Worm (Caenorhabditis elegans): ENCODE measurements around the gene F07A11.5.

The F07A11.5 gene

ce11 chrII:11633509-11633908 lies 21.4 kb downstream of the F07A11.5 start, which contains the start of gene din-1:
Gene din-1, minus strand, starts transcription at chrII:11633609.
- TF ChIP-seq tbx-2 (tag; optimal IDR thresholded peaks at IDR 0.05) (no peak), zip-5 (tag; optimal IDR thresholded peaks at IDR 0.05) (no peak), hlh-13 (GFP tag; optimal IDR thresholded peaks at IDR 0.05) (no peak), lin-11 (tag; optimal IDR thresholded peaks at IDR 0.05) (no peak), ceh-48 (tag; optimal IDR thresholded peaks at IDR 0.05) (no peak), nhr-232 (tag; optimal IDR thresholded peaks at IDR 0.05) (no peak), elt-2 (tag; optimal IDR thresholded peaks at IDR 0.05) (no peak), fkh-10 (GFP tag; optimal IDR thresholded peaks at IDR 0.05) (no peak), ets-4 (tag; optimal IDR thresholded peaks at IDR 0.05) (no peak), sdc-2 (tag; optimal IDR thresholded peaks at IDR 0.05) (no peak)

ce11 chrII:11634057-11634676 lies 22.1 kb downstream of the F07A11.5 start:
- TF ChIP-seq ttx-3 (tag; optimal IDR thresholded peaks at IDR 0.05) = no peak
- TF ChIP-seq sdc-2 (tag; optimal IDR thresholded peaks at IDR 0.05) = peak; percentile 64
- peak; percentile 93 for TF ChIP-seq ceh-31 (tag; optimal IDR thresholded peaks at IDR 0.05)
- no peak for TF ChIP-seq ceh-45 (GFP tag; IDR thresholded peaks at IDR 0.05)
- peak; percentile 46 for TF ChIP-seq hlh-6 (tag; optimal IDR thresholded peaks at IDR 0.05)
- peak; percentile 2 for TF ChIP-seq fkh-6 (tag; optimal IDR thresholded peaks at IDR 0.05)
- peak; percentile 95 for TF ChIP-seq hlh-30 (tag; optimal IDR thresholded peaks at IDR 0.05; ENCODE audit: insufficient read depth)
- no peak for TF ChIP-seq pag-3 (tag; optimal IDR thresholded peaks at IDR 0.05; ENCODE audit: borderline replicate concordance)
- no peak for TF ChIP-seq pqm-1 (tag; optimal IDR thresholded peaks at IDR 0.05)
- TF ChIP-seq tbx-7 (tag; optimal IDR thresholded peaks at IDR 0.05) = peak; percentile 24
- no peak for TF ChIP-seq K02D7.2 (tag; optimal IDR thresholded peaks at IDR 0.05)
- no peak for TF ChIP-seq mec-3 (tag; optimal IDR thresholded peaks at IDR 0.05; ENCODE audit: borderline replicate concordance)
- TF ChIP-seq unc-86 (tag; optimal IDR thresholded peaks at IDR 0.05) = no peak
- TF ChIP-seq ceh-34 (tag; optimal IDR thresholded peaks at IDR 0.05) = peak; percentile 90
- TF ChIP-seq ceh-6 (GFP tag; optimal IDR thresholded peaks at IDR 0.05) = peak; percentile 42
- no peak for TF ChIP-seq lin-11 (tag; optimal IDR thresholded peaks at IDR 0.05)
- peak; percentile 54 for TF ChIP-seq elt-2 (tag; optimal IDR thresholded peaks at IDR 0.05)
- peak; percentile 36 for TF ChIP-seq T23F11.4 (GFP tag; optimal IDR thresholded peaks at IDR 0.05)
- TF ChIP-seq ahr-1 (tag; optimal IDR thresholded peaks at IDR 0.05) = no peak
- TF ChIP-seq nhr-232 (tag; optimal IDR thresholded peaks at IDR 0.05) = no peak
- no peak for TF ChIP-seq ceh-9 (tag; optimal IDR thresholded peaks at IDR 0.05)
- no peak for TF ChIP-seq sox-4 (tag; optimal IDR thresholded peaks at IDR 0.05)
- TF ChIP-seq eyg-1 (tag; optimal IDR thresholded peaks at IDR 0.05) = peak; percentile 6
- TF ChIP-seq unc-42 (tag; optimal IDR thresholded peaks at IDR 0.05) = peak; percentile 34
- no peak for TF ChIP-seq hlh-13 (GFP tag; optimal IDR thresholded peaks at IDR 0.05)
- peak; percentile 90 for TF ChIP-seq tbx-2 (tag; optimal IDR thresholded peaks at IDR 0.05)
- no peak for TF ChIP-seq ceh-30 (tag; optimal IDR thresholded peaks at IDR 0.05)
- peak; percentile 89 for TF ChIP-seq ceh-18 (tag; optimal IDR thresholded peaks at IDR 0.05)
- TF ChIP-seq rnt-1 (tag; optimal IDR thresholded peaks at IDR 0.05) = peak; percentile 86
- TF ChIP-seq lim-6 (tag; optimal IDR thresholded peaks at IDR 0.05) = no peak
- peak; percentile 54 for TF ChIP-seq K09A11.1 (tag; optimal IDR thresholded peaks at IDR 0.05; ENCODE audit: insufficient read depth)
- peak; percentile 65 for TF ChIP-seq ztf-16 (tag; optimal IDR thresholded peaks at IDR 0.05)
- peak; percentile 100 for TF ChIP-seq madf-2 (tag; optimal IDR thresholded peaks at IDR 0.05)
- no peak for TF ChIP-seq zip-5 (tag; optimal IDR thresholded peaks at IDR 0.05)
- peak; percentile 64 for TF ChIP-seq ceh-19 (GFP tag; optimal IDR thresholded peaks at IDR 0.05)
- TF ChIP-seq dmd-4 (tag; optimal IDR thresholded peaks at IDR 0.05; ENCODE audit: borderline replicate concordance) = no peak
- TF ChIP-seq ceh-2 (tag; optimal IDR thresholded peaks at IDR 0.05) = peak; percentile 24
- peak; percentile 48 for TF ChIP-seq hlh-8 (tag; optimal IDR thresholded peaks at IDR 0.05)
- peak; percentile 91 for TF ChIP-seq ceh-22 (tag; optimal IDR thresholded peaks at IDR 0.05)
- TF ChIP-seq gmeb-2 (tag; optimal IDR thresholded peaks at IDR 0.05) = no peak
- TF ChIP-seq pha-4 (tag; optimal IDR thresholded peaks at IDR 0.05) = no peak
- peak; percentile 18 for TF ChIP-seq che-1 (tag; optimal IDR thresholded peaks at IDR 0.05)
- TF ChIP-seq syd-9 (tag; optimal IDR thresholded peaks at IDR 0.05) = peak; percentile 69
- TF ChIP-seq fax-1 (tag; optimal IDR thresholded peaks at IDR 0.05) = no peak
- peak; percentile 24; the same call in 1 of the 2 replicates for TF ChIP-seq sox-2 (GFP tag; IDR thresholded peaks at IDR 0.05)
- peak; percentile 16 for TF ChIP-seq C38D4.7 (GFP tag; optimal IDR thresholded peaks at IDR 0.05)
